Worm (Caenorhabditis elegans) whole organism, midembryonic: Measurements from ENCODE around the gene T05B4.8.
A peak's percentile ranks its signal among the peaks of the same experiment; 100 is the strongest.

Experiments used
- T22C8.4 ChIP-seq: fragments of 200-800 bp; sonication (Bioruptor generic); IDR thresholded peaks from 2 replicates; pipeline ENCODE4 v1.3.6; 2022; ENCODE audit warnings: missing genetic modification characterization, missing compliant biosample characterization
- cog-1 ChIP-seq: sonication (generic microtip); optimal IDR thresholded peaks from 2 replicates; lab custom pipeline; 2016; ENCODE audit warnings: missing genetic modification characterization, missing compliant biosample characterization
- flt-1 ChIP-seq: fragments of 200-800 bp; sonication (Bioruptor generic); IDR thresholded peaks from 2 replicates; pipeline ENCODE4 v1.3.6; 2022; ENCODE audit warnings: missing genetic modification characterization, missing compliant biosample characterization
- klf-2 ChIP-seq: fragments of 200-800 bp; sonication (Bioruptor generic); conservative IDR thresholded peaks from 2 replicates; pipeline ENCODE4 v1.3.6; 2022; ENCODE audit warnings: missing genetic modification reagents, missing genetic modification characterization, missing compliant biosample characterization
- med-1 ChIP-seq: sonication (generic microtip); optimal IDR thresholded peaks from 2 replicates; lab custom pipeline; 2017; ENCODE audit warnings: missing genetic modification characterization, mild to moderate bottlenecking, missing compliant biosample characterization, antibody characterized with exemption, missing genetic modification reagents; ENCODE audit not compliant: insufficient read depth
- ref-1 ChIP-seq: fragments of 200-800 bp; sonication (Bioruptor generic); conservative IDR thresholded peaks from 2 replicates; pipeline ENCODE4 v1.3.6; 2022; ENCODE audit warnings: missing genetic modification reagents, missing genetic modification characterization, missing compliant biosample characterization
- tab-1 ChIP-seq: fragments of 200-800 bp; sonication (Bioruptor generic); IDR thresholded peaks from 2 replicates; pipeline ENCODE4 v1.3.6; 2022; ENCODE audit warnings: missing genetic modification characterization, missing compliant biosample characterization
- ztf-23 ChIP-seq: fragments of 200-800 bp; sonication (Bioruptor generic); IDR thresholded peaks from 2 replicates; pipeline ENCODE4 v1.3.6; 2022; ENCODE audit warnings: missing genetic modification reagents, missing genetic modification characterization, missing compliant biosample characterization
- ztf-29 ChIP-seq: fragments of 200-800 bp; sonication (Bioruptor generic); IDR thresholded peaks from 2 replicates; pipeline ENCODE4 v1.3.6; 2022; ENCODE audit warnings: missing genetic modification reagents, missing genetic modification characterization, missing compliant biosample characterization

The T05B4.8 gene

ce11 chrV:4116071-4116470, at the start of gene T05B4.8:
Gene T05B4.8, minus strand, starts transcription at chrV:4116171.
- TF ChIP-seq tab-1 (no peak), med-1 (GFP tag; lab: Kevin White, UChicago) (no peak), cog-1 (tag; lab: Kevin White, UChicago) (no peak), T22C8.4 (GFP tag; lab: Robert Waterston, UW) (no peak), ztf-29 (no peak), ref-1 (GFP tag; lab: Robert Waterston, UW) (no peak), ztf-23 (no peak), klf-2 (GFP tag; lab: Robert Waterston, UW) (no peak), flt-1 (GFP tag; lab: Robert Waterston, UW) (no peak)

DNA sequence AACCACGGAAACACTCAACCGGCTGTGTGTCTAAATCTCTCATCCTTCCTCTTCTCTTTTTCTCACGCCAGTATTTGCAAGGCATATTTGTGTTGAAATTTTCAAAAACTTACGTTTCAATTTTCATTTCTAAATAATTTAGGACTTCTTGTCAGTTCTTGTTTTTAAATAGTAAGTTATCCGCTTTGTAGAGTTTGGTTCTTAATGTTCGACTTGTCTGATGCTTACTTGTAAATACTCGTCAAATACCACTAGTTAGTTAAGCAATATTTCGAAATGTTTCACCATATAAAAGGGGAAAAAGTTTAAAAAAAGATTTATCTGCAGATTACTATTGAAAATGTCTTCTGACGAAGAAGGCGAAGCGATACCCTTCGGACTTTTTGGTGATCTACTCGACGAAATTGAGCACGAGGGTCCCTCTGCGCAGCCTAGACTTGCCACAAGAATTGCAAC, 48.6 kb upstream of the T05B4.8 start, which contains the start of gene Y45G5AM.3:
Gene Y45G5AM.3, plus strand, starts transcription at position 51 of the 456 bp plus-strand sequence.
- TF ChIP-seq flt-1 (GFP tag; lab: Robert Waterston, UW) (no peak), cog-1 (tag; lab: Kevin White, UChicago) (no peak), klf-2 (GFP tag; lab: Robert Waterston, UW) (no peak), ztf-29 (no peak), T22C8.4 (GFP tag; lab: Robert Waterston, UW) (no peak), med-1 (GFP tag; lab: Kevin White, UChicago) (no peak), ztf-23 (no peak), ref-1 (GFP tag; lab: Robert Waterston, UW) (no peak), tab-1 (no peak)

DNA sequence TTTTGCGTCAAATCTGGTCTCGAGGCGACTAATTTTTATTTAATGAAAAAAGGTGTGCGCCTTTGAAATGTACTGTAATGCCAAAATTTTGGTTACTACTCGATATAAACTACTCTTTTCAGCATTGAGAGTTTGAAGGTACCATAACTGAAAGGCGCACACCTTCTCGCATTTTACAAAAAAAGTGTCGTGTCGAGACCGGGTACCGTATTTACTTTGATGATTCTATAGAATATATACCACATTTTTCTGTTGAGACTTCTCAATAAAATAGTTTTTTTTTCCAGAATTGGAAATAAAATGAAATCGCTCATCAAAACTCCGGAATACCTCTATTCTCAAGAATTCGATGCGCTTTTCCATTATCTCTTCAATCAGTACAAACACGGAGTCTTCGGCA, 47.0 kb upstream of the T05B4.8 start, which contains the start of gene Y45G5AM.4:
Gene Y45G5AM.4, plus strand, starts transcription at position 301 of the 400 bp plus-strand sequence.
- TF ChIP-seq cog-1 (tag; lab: Kevin White, UChicago) (no peak), ref-1 (GFP tag; lab: Robert Waterston, UW) (no peak), klf-2 (GFP tag; lab: Robert Waterston, UW) (no peak), med-1 (GFP tag; lab: Kevin White, UChicago) (no peak), ztf-23 (no peak), tab-1 (no peak), T22C8.4 (GFP tag; lab: Robert Waterston, UW) (no peak), flt-1 (GFP tag; lab: Robert Waterston, UW) (no peak), ztf-29 (no peak)

- TF ChIP-seq klf-2 (GFP tag; lab: Robert Waterston, UW) (no peak), ztf-23 (no peak)
Measured at ce11 chrV:4160086-4160485, 44.1 kb upstream of the T05B4.8 start, which contains the start of gene Y45G5AM.5. Gene Y45G5AM.5, plus strand, starts transcription at chrV:4160386.

- TF ChIP-seq ztf-23 (no peak), T22C8.4 (GFP tag; lab: Robert Waterston, UW) (no peak), cog-1 (tag; lab: Kevin White, UChicago) (no peak), tab-1 (no peak), flt-1 (GFP tag; lab: Robert Waterston, UW) (no peak)
Measured at ce11 chrV:4157291-4157690, 41.3 kb upstream of the T05B4.8 start.

ce11 chrV:4152200-4152599, 36.2 kb upstream of the T05B4.8 start, which contains the start of gene Y45G5AM.6:
Gene Y45G5AM.6, minus strand, starts transcription at chrV:4152300.
- TF ChIP-seq cog-1 (tag; lab: Kevin White, UChicago) (no peak), ref-1 (GFP tag; lab: Robert Waterston, UW) (no peak)

DNA sequence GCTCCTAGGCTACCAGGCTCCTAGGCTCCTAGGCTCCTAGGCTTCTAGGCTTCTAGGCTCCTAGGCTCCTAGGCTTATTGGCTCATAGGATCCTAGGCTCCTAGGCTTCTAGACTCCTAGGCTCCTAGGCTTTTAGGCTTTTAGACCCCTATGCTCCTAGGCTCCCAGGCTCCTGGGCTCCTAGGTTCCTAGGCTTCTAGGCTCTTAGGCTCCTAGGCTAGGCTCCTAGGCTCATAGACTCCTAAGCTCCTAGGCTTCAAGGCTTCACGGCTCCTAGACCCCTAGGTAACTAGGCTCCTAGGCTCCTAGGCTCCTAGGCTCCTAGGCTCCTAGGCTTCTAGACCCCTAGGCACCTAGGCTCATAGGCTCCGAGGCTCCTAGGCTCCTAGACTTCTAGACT, 35.4 kb upstream of the T05B4.8 start:
- TF ChIP-seq ztf-23: no peak
- TF ChIP-seq T22C8.4 (GFP tag; lab: Robert Waterston, UW): no peak
- no peak for TF ChIP-seq ref-1 (GFP tag; lab: Robert Waterston, UW)
- peak; percentile 48; the same call in 1 of the 2 replicates for TF ChIP-seq flt-1 (GFP tag; lab: Robert Waterston, UW)
- no peak for TF ChIP-seq med-1 (GFP tag; lab: Kevin White, UChicago)
- TF ChIP-seq tab-1: peak; percentile 47; the same call in 1 of the 2 replicates
- TF ChIP-seq cog-1 (tag; lab: Kevin White, UChicago): no peak
- no peak for TF ChIP-seq ztf-29
- TF ChIP-seq klf-2 (GFP tag; lab: Robert Waterston, UW): no peak

DNA sequence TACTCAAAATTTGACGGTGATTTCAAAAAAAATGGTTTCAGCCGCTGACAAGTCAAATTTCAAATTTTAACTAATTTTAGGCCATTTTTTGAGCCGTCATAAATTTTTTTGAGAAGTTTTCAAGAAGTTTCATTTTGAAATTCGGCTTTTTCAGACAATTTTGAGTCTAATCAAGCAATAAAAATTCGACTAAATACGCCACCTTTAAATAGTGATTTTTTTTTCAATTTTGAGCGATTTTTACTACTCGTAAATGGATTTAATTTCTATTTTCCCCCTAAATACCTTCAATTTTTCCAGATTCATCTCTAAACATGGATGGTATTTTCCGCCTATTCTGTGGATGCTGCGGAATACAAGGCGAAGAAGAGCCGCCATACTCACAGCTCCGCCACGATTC, 28.2 kb upstream of the T05B4.8 start, which contains the start of gene Y45G5AL.1:
Gene Y45G5AL.1, plus strand, starts transcription at position 301 of the 400 bp plus-strand sequence.
- TF ChIP-seq ref-1 (GFP tag; lab: Robert Waterston, UW) (no peak), cog-1 (tag; lab: Kevin White, UChicago) (no peak), flt-1 (GFP tag; lab: Robert Waterston, UW) (no peak), ztf-23 (no peak), ztf-29 (no peak), tab-1 (no peak), klf-2 (GFP tag; lab: Robert Waterston, UW) (no peak), med-1 (GFP tag; lab: Kevin White, UChicago) (no peak), T22C8.4 (GFP tag; lab: Robert Waterston, UW) (no peak)

DNA sequence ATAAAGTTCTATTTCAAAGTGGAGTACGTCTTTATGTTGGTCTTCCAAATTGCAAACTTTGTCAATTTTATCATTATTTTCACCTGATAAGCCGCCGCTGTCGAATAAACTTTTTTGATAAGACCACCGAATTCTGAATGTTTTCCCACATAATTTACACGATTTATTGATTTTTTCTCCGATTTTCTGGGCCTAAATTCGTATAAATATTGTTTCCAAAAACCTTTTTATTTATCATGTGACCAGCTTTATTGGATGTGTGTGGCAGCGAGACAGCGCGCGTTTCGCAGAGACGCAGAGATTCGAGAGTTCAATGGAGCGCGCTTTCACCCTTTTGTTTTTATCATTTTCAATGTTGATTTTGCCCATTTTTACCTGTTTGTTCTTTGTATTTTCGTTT, 27.1 kb upstream of the T05B4.8 start:
- no peak for TF ChIP-seq flt-1 (GFP tag; lab: Robert Waterston, UW)
- no peak for TF ChIP-seq med-1 (GFP tag; lab: Kevin White, UChicago)
- no peak for TF ChIP-seq cog-1 (tag; lab: Kevin White, UChicago)

DNA sequence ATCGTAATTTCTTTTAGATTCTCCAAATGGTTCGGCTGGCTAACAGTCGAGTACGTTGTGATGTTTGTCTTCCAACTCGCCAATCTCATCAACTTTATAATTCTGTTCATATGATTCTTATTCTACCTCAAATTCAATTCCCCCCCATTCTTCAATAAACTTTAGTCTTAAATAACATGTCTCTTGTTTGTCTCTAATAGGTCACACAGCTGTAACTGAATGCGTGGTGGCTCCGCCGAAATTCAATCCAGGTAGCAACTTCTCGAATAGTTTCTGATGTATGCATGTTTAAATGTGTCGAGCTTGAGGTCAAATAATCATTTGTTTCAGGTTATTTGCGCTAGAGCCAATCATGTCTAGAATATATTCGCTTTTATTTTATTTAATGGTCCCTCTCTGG, 22.7 kb upstream of the T05B4.8 start, which contains the start of gene lgc-29:
Gene lgc-29, plus strand, starts transcription at position 301 of the 400 bp plus-strand sequence.
- no peak for TF ChIP-seq ref-1 (GFP tag; lab: Robert Waterston, UW)
- TF ChIP-seq klf-2 (GFP tag; lab: Robert Waterston, UW): no peak
- TF ChIP-seq ztf-29: no peak
- TF ChIP-seq ztf-23: no peak
- no peak for TF ChIP-seq tab-1
- TF ChIP-seq cog-1 (tag; lab: Kevin White, UChicago): no peak
- TF ChIP-seq T22C8.4 (GFP tag; lab: Robert Waterston, UW): no peak
- no peak for TF ChIP-seq med-1 (GFP tag; lab: Kevin White, UChicago)
- no peak for TF ChIP-seq flt-1 (GFP tag; lab: Robert Waterston, UW)
